Fruit fly (Drosophila melanogaster) whole organism, pupa: ENCODE measurements around the gene CG42676.

Experiments
- CG34367 ChIP-seq: fragments of 200-800 bp; sonication (Bioruptor generic); optimal IDR thresholded peaks from 2 replicates; lab custom pipeline; 2018; ENCODE audit warnings: missing biosample characterization, mild to moderate bottlenecking, missing genetic modification characterization
- CG9948 ChIP-seq: fragments of 200-800 bp; sonication (Bioruptor generic); optimal IDR thresholded peaks from 2 replicates; lab custom pipeline; 2018; ENCODE audit warnings: missing biosample characterization, mild to moderate bottlenecking, missing genetic modification characterization, moderate library complexity
- EcR ChIP-seq: fragments of 200-800 bp; sonication (Bioruptor generic); optimal IDR thresholded peaks from 3 replicates; lab custom pipeline; 2019; ENCODE audit warnings: missing biosample characterization, missing genetic modification characterization, mild to moderate bottlenecking, moderate library complexity, missing genetic modification reagents
- gl ChIP-seq: fragments of 200-800 bp; sonication (Bioruptor generic); optimal IDR thresholded peaks from 2 replicates; lab custom pipeline; 2018; ENCODE audit warnings: missing biosample characterization, mild to moderate bottlenecking, missing genetic modification characterization

- TF ChIP-seq CG9948 (tag; lab: Kevin White, UChicago), result peak; percentile 52
- peak; percentile 95 for TF ChIP-seq gl (tag; lab: Kevin White, UChicago)
- TF ChIP-seq EcR (GFP tag; lab: Kevin White, UChicago), result peak; percentile 77
- TF ChIP-seq CG34367 (tag; lab: Kevin White, UChicago), result peak; percentile 83
Measured at dm6 chr3L:1810288-1810687, 7.4 kb downstream of the CG42676 start, which contains the start of gene GV1.
